Fruit fly (Drosophila melanogaster): Measurements from ENCODE around the gene CG5435.

dm6 chr2L:12421188-12421587, 9.5 kb downstream of the CG5435 start:
- TF ChIP-seq Met (GFP tag; optimal IDR thresholded peaks at IDR 0.05) = no peak
- TF ChIP-seq CG6792 (GFP tag; optimal IDR thresholded peaks at IDR 0.05) = no peak
- no peak for TF ChIP-seq achi (GFP tag; optimal IDR thresholded peaks at IDR 0.05)
- no peak for TF ChIP-seq Eip75B (GFP tag; optimal IDR thresholded peaks at IDR 0.05)
- TF ChIP-seq cyc (GFP tag; optimal IDR thresholded peaks at IDR 0.05) = no peak
- TF ChIP-seq dac (GFP tag; optimal IDR thresholded peaks at IDR 0.05) = no peak
- TF ChIP-seq CG3032 (tag; optimal IDR thresholded peaks at IDR 0.05) = no peak
- no peak for TF ChIP-seq Lpt (GFP tag; optimal IDR thresholded peaks at IDR 0.05)
- TF ChIP-seq CG11294 (GFP tag; IDR thresholded peaks at IDR 0.05) = no peak
- TF ChIP-seq Sox14 (GFP tag; optimal IDR thresholded peaks at IDR 0.05) = no peak
- TF ChIP-seq Ets21C (GFP tag; optimal IDR thresholded peaks at IDR 0.05) = no peak
